Fruit fly (Drosophila melanogaster): ENCODE measurements around the gene CG15387.

The CG15387 gene

DNA sequence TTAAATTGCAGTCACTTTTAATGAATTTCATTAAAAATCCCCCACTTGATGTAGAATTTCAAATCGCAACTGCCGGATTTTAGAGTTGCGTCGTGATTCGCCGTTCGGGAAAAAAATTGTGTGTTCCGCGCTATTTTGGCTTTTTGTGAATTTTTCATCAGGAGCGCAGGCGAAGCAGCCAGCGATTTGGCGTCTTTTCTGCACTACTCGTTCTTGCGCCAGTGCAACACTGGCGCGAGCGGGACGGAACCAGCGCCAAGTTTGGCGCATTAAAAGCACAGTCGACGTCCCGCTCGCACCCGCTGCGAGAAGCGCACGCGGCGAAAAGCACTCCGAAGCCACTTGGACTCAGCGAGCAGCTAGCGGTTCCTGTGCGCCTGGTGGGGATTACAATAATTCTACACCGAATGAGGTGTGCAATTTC is 32.7 kb downstream of the CG15387 start (continued):
- TF ChIP-seq CG5953 (GFP tag; IDR thresholded peaks at IDR 0.05) (no peak), nom (GFP tag; optimal IDR thresholded peaks at IDR 0.05) (peak; percentile 66), CG13894 (tag; optimal IDR thresholded peaks at IDR 0.05) (peak; percentile 92), CG13123 (GFP tag; optimal IDR thresholded peaks at IDR 0.05) (peak; percentile 16), trh (GFP tag; optimal IDR thresholded peaks at IDR 0.05) (no peak), Ets97D (GFP tag; optimal IDR thresholded peaks at IDR 0.05) (peak; percentile 79), Hand (GFP tag; optimal IDR thresholded peaks at IDR 0.05) (no peak), CG4404 (GFP tag; IDR thresholded peaks at IDR 0.05) (no peak), CG10654 (GFP tag; optimal IDR thresholded peaks at IDR 0.05) (no peak), bsh (GFP tag; optimal IDR thresholded peaks at IDR 0.05) (peak; percentile 20 to 66), Drgx (GFP tag; IDR thresholded peaks at IDR 0.05) (no peak), CG32532 (GFP tag; IDR thresholded peaks at IDR 0.05) (no peak), CG10979 (tag; optimal IDR thresholded peaks at IDR 0.05) (peak; percentile 22), NfI (GFP tag; optimal IDR thresholded peaks at IDR 0.05) (peak; percentile 44), CG4282 (GFP tag; optimal IDR thresholded peaks at IDR 0.05) (peak; percentile 1), CG9817 (tag; optimal IDR thresholded peaks at IDR 0.05) (peak; percentile 11), MESR4 (GFP tag; optimal IDR thresholded peaks at IDR 0.05) (peak; percentile 6), Trl (optimal IDR thresholded peaks at IDR 0.05) (no peak), Trl (GFP tag; optimal IDR thresholded peaks at IDR 0.05) (no peak), CG4854 (GFP tag; optimal IDR thresholded peaks at IDR 0.05) (no peak), pfk (GFP tag; optimal IDR thresholded peaks at IDR 0.05) (peak; percentile 40), MBD-R2 (GFP tag; IDR thresholded peaks at IDR 0.05) (no peak), sug (tag; optimal IDR thresholded peaks at IDR 0.05) (peak; percentile 82), dan (GFP tag; IDR thresholded peaks at IDR 0.05) (no peak), dysf (GFP tag; IDR thresholded peaks at IDR 0.05) (no peak), wek (GFP tag; optimal IDR thresholded peaks at IDR 0.05) (peak; percentile 29), Fer3 (tag; optimal IDR thresholded peaks at IDR 0.05) (peak; percentile 28), psq (GFP tag; optimal IDR thresholded peaks at IDR 0.05) (no peak), H2.0 (GFP tag; IDR thresholded peaks at IDR 0.05) (no peak), CG8944 (GFP tag; optimal IDR thresholded peaks at IDR 0.05) (no peak), CG15479 (GFP tag; optimal IDR thresholded peaks at IDR 0.05) (no peak), CG6854 (GFP tag; optimal IDR thresholded peaks at IDR 0.05) (peak; percentile 53), gcm2 (GFP tag; optimal IDR thresholded peaks at IDR 0.05) (no peak), Bteb2 (GFP tag; optimal IDR thresholded peaks at IDR 0.05) (no peak), Hsf (GFP tag; optimal IDR thresholded peaks at IDR 0.05) (peak; percentile 9), hbn (GFP tag; IDR thresholded peaks at IDR 0.05; ENCODE audit: partially characterized antibody) (no peak), Six4 (GFP tag; optimal IDR thresholded peaks at IDR 0.05) (no peak), run (tag; optimal IDR thresholded peaks at IDR 0.05) (no peak), hkb (optimal IDR thresholded peaks at IDR 0.05) (peak; percentile 79), hkb (GFP tag; IDR thresholded peaks at IDR 0.05) (no peak), emc (GFP tag; optimal IDR thresholded peaks at IDR 0.05) (no peak), CG7928 (GFP tag; optimal IDR thresholded peaks at IDR 0.05) (peak; percentile 37), aop (GFP tag; IDR thresholded peaks at IDR 0.05) (no peak), CG14667 (GFP tag; IDR thresholded peaks at IDR 0.05) (no peak), kah (GFP tag; optimal IDR thresholded peaks at IDR 0.05) (peak; percentile 74), CG3163 (GFP tag; optimal IDR thresholded peaks at IDR 0.05) (peak; percentile 35), inv (GFP tag; IDR thresholded peaks at IDR 0.05; ENCODE audit: partially characterized antibody) (no peak), abd-A (tag; optimal IDR thresholded peaks at IDR 0.05) (peak; percentile 98), cas (GFP tag; IDR thresholded peaks at IDR 0.05) (no peak), CG17186 (GFP tag; optimal IDR thresholded peaks at IDR 0.05) (peak; percentile 92), gcm (GFP tag; optimal IDR thresholded peaks at IDR 0.05) (peak; percentile 62), scrt (GFP tag; optimal IDR thresholded peaks at IDR 0.05) (peak; percentile 37)

Data from whole organism, embryonic.